Fruit fly (Drosophila melanogaster) whole organism, pupa: Measurements from ENCODE around the gene CG13999.

Experiments used
- CG13204 ChIP-seq: fragments of 200-800 bp; sonication (Bioruptor generic); optimal IDR thresholded peaks from 2 replicates; lab custom pipeline; 2018; ENCODE audit warnings: missing biosample characterization, mild to moderate bottlenecking, missing genetic modification characterization, moderate library complexity
- CG14655 ChIP-seq: fragments of 200-800 bp; sonication (Bioruptor generic); optimal IDR thresholded peaks from 3 replicates; lab custom pipeline; 2017; ENCODE audit warnings: mild to moderate bottlenecking, missing biosample characterization, missing genetic modification reagents, missing genetic modification characterization
- CG15710 ChIP-seq: fragments of 200-800 bp; sonication (Bioruptor generic); optimal IDR thresholded peaks from 2 replicates; lab custom pipeline; 2018; ENCODE audit warnings: missing biosample characterization, mild to moderate bottlenecking, missing genetic modification characterization, moderate library complexity
- CG17806 ChIP-seq: fragments of 200-800 bp; sonication (Bioruptor generic); optimal IDR thresholded peaks from 2 replicates; lab custom pipeline; 2018; ENCODE audit warnings: missing biosample characterization, mild to moderate bottlenecking, missing genetic modification characterization, moderate library complexity
- CG4496 ChIP-seq: fragments of 200-800 bp; sonication (Bioruptor generic); IDR thresholded peaks from 3 replicates; pipeline ENCODE4 v1.3.6; 2022; ENCODE audit warnings: missing biosample characterization, missing genetic modification characterization
- Pif1A ChIP-seq: fragments of 200-800 bp; sonication (Bioruptor generic); optimal IDR thresholded peaks from 3 replicates; lab custom pipeline; 2016; ENCODE audit warnings: missing biosample characterization, missing genetic modification characterization
- Snoo ChIP-seq: fragments of 200-800 bp; sonication (Bioruptor generic); optimal IDR thresholded peaks from 3 replicates; lab custom pipeline; 2017; ENCODE audit warnings: missing biosample characterization, mild to moderate bottlenecking, missing genetic modification characterization, inconsistent platforms

dm6 chr2L:5975601-5976000 is 19.3 kb upstream of the CG13999 start:
- TF ChIP-seq CG13204 (GFP tag; lab: Kevin White, UChicago) (no peak), Pif1A (GFP tag; lab: Kevin White, UChicago) (no peak), CG17806 (no peak), CG4496 (GFP tag; lab: Robert Waterston, UW) (no peak), CG15710 (tag; lab: Kevin White, UChicago) (no peak), CG14655 (GFP tag; lab: Kevin White, UChicago) (no peak), Snoo (tag; lab: Kevin White, UChicago) (no peak)
